Worm (Caenorhabditis elegans): ENCODE data around the gene chil-27.

chil-27 gene

ce11 chrII:9489922-9490321 is 12.3 kb downstream of the chil-27 start:
- TF ChIP-seq tbx-2 (tag; optimal IDR thresholded peaks at IDR 0.05), result no peak

ce11 chrII:9490589-9490988 is 12.9 kb downstream of the chil-27 start:
- no peak for TF ChIP-seq ceh-14 (tag; optimal IDR thresholded peaks at IDR 0.05)
- TF ChIP-seq F13H6.1 (tag; optimal IDR thresholded peaks at IDR 0.05), result no peak
- TF ChIP-seq ceh-18 (tag; optimal IDR thresholded peaks at IDR 0.05), result no peak
- TF ChIP-seq lin-11 (tag; optimal IDR thresholded peaks at IDR 0.05), result no peak
- TF ChIP-seq pqm-1 (tag; optimal IDR thresholded peaks at IDR 0.05), result no peak
- no peak for TF ChIP-seq sox-2 (GFP tag; IDR thresholded peaks at IDR 0.05)
- no peak for TF ChIP-seq unc-42 (tag; optimal IDR thresholded peaks at IDR 0.05)
- TF ChIP-seq unc-86 (tag; optimal IDR thresholded peaks at IDR 0.05), result no peak
- TF ChIP-seq pat-9 (tag; optimal IDR thresholded peaks at IDR 0.05), result no peak
- no peak for TF ChIP-seq K02D7.2 (tag; optimal IDR thresholded peaks at IDR 0.05)
- no peak for TF ChIP-seq ceh-19 (GFP tag; optimal IDR thresholded peaks at IDR 0.05)
- TF ChIP-seq T23F11.4 (GFP tag; optimal IDR thresholded peaks at IDR 0.05), result no peak
- TF ChIP-seq gmeb-2 (tag; optimal IDR thresholded peaks at IDR 0.05), result no peak
- TF ChIP-seq lim-6 (tag; optimal IDR thresholded peaks at IDR 0.05), result no peak
- no peak for TF ChIP-seq ceh-22 (tag; optimal IDR thresholded peaks at IDR 0.05)

ce11 chrII:9491045-9491444 is 13.4 kb downstream of the chil-27 start:
- TF ChIP-seq tbx-2 (tag; optimal IDR thresholded peaks at IDR 0.05) (peak; percentile 31), nhr-11 (tag; optimal IDR thresholded peaks at IDR 0.05) (no peak), gmeb-2 (tag; optimal IDR thresholded peaks at IDR 0.05) (no peak), unc-42 (tag; optimal IDR thresholded peaks at IDR 0.05) (no peak), fkh-10 (GFP tag; optimal IDR thresholded peaks at IDR 0.05) (no peak), hlh-8 (tag; optimal IDR thresholded peaks at IDR 0.05) (peak; percentile 31), rnt-1 (tag; optimal IDR thresholded peaks at IDR 0.05) (peak; percentile 52), zip-5 (tag; optimal IDR thresholded peaks at IDR 0.05) (no peak), sox-2 (GFP tag; IDR thresholded peaks at IDR 0.05) (peak; percentile 32; the same call in 1 of the 2 replicates), dve-1 (tag; optimal IDR thresholded peaks at IDR 0.05) (no peak), K09A11.1 (tag; optimal IDR thresholded peaks at IDR 0.05; ENCODE audit: insufficient read depth) (no peak), ceh-30 (tag; optimal IDR thresholded peaks at IDR 0.05) (no peak), odd-2 (tag; optimal IDR thresholded peaks at IDR 0.05) (no peak), pha-4 (tag; optimal IDR thresholded peaks at IDR 0.05) (no peak), hlh-13 (GFP tag; optimal IDR thresholded peaks at IDR 0.05) (no peak), sox-4 (tag; optimal IDR thresholded peaks at IDR 0.05) (no peak), hlh-15 (tag; optimal IDR thresholded peaks at IDR 0.05) (no peak), nfya-1 (tag; optimal IDR thresholded peaks at IDR 0.05) (peak; percentile 31), unc-86 (tag; optimal IDR thresholded peaks at IDR 0.05) (no peak), C08G9.2 (tag; optimal IDR thresholded peaks at IDR 0.05) (no peak), ceh-22 (tag; optimal IDR thresholded peaks at IDR 0.05) (peak; percentile 29), ceh-31 (tag; optimal IDR thresholded peaks at IDR 0.05) (peak; percentile 29), syd-9 (tag; optimal IDR thresholded peaks at IDR 0.05) (no peak), elt-2 (tag; optimal IDR thresholded peaks at IDR 0.05) (peak; percentile 48), pros-1 (tag; optimal IDR thresholded peaks at IDR 0.05) (no peak), unc-55 (GFP tag; optimal IDR thresholded peaks at IDR 0.05) (peak; percentile 51), lin-11 (tag; optimal IDR thresholded peaks at IDR 0.05) (no peak), pax-1 (tag; optimal IDR thresholded peaks at IDR 0.05) (no peak), ceh-2 (tag; optimal IDR thresholded peaks at IDR 0.05) (peak; percentile 36), ref-2 (tag; optimal IDR thresholded peaks at IDR 0.05) (peak; percentile 60), ceh-45 (GFP tag; IDR thresholded peaks at IDR 0.05) (no peak), pag-3 (tag; optimal IDR thresholded peaks at IDR 0.05; ENCODE audit: borderline replicate concordance) (no peak)
